Fruit fly (Drosophila melanogaster) whole organism, wandering third instar larva: ENCODE results near the gene CG2816.

ENCODE experiments used
- GATAd ChIP-seq: sonication (Bioruptor generic); optimal IDR thresholded peaks from 2 replicates; lab custom pipeline; 2016; ENCODE audit warnings: missing biosample characterization, missing genetic modification characterization
- Myc ChIP-seq: fragments of >200 bp; optimal IDR thresholded peaks from 2 replicates; lab custom pipeline; 2017
- N ChIP-seq: fragments of >200 bp; optimal IDR thresholded peaks from 2 replicates; lab custom pipeline; 2018; ENCODE audit warnings: missing biosample characterization, missing external identifiers, missing genetic modification characterization
- Vsx2 ChIP-seq: fragments of 200-300, 225-300 bp; sonication (Bioruptor generic); optimal IDR thresholded peaks from 2 replicates; lab custom pipeline; 2018; ENCODE audit warnings: missing biosample characterization, missing genetic modification characterization; ENCODE audit not compliant: partially characterized antibody
- dl ChIP-seq, 2 experiments: fragments of 175-275, 200-275 bp in 1 of 2; fragments of 200-275 bp in 1 of 2; sonication (Bioruptor generic); optimal IDR thresholded peaks; lab custom pipeline; 2018; ENCODE audit warnings: mild to moderate bottlenecking in 2 of 2, missing biosample characterization in 2 of 2, missing genetic modification characterization in 2 of 2, moderate library complexity in 2 of 2; ENCODE audit not compliant: partially characterized antibody in 2 of 2, insufficient read depth in 1 of 2
- h ChIP-seq: fragments of 200-800 bp; sonication (Bioruptor generic); optimal IDR thresholded peaks from 3 replicates; lab custom pipeline; 2016; ENCODE audit warnings: missing biosample characterization, mild to moderate bottlenecking, missing genetic modification characterization
- rgr ChIP-seq: fragments of 200-800 bp; sonication (Bioruptor generic); optimal IDR thresholded peaks from 3 replicates; lab custom pipeline; 2016; ENCODE audit warnings: missing biosample characterization, mild to moderate bottlenecking, missing genetic modification characterization

CG2816 gene

DNA sequence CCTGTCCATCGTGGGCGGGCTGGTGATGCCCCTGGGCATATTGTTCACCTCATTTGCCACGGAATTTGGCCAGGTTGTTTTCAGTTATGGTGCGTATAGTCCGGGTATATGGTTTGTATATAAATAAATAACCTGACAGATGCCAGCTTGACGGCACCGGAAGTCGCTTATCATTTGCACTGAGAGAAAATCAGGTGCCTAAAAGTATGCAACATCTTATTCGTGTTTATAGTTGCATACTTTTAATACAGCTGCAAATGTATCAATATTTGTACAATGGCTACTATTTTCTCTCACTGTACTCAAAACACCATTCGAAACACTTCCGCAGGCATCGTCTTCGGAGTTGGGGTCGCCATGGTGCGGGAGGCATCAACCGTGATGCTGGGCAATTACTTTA, 45.2 kb downstream of the CG2816 start:
- TF ChIP-seq dl (GFP tag; optimal IDR thresholded peaks at IDR 0.05; lab: Kevin White, UChicago; ENCODE audit: insufficient read depth in 1 of 2, partially characterized antibody in 2 of 2) (no peak), GATAd (GFP tag; lab: Kevin White, UChicago) (no peak), rgr (GFP tag; lab: Kevin White, UChicago) (peak; percentile 16), h (GFP tag; lab: Kevin White, UChicago) (peak; percentile 3), N (GFP tag; lab: Kevin White, UChicago) (no peak), Myc (lab: Kevin White, UChicago) (peak; percentile 31), Vsx2 (GFP tag; lab: Kevin White, UChicago) (no peak)
